Worm (Caenorhabditis elegans): ENCODE data around the gene F20C5.6.

DNA sequence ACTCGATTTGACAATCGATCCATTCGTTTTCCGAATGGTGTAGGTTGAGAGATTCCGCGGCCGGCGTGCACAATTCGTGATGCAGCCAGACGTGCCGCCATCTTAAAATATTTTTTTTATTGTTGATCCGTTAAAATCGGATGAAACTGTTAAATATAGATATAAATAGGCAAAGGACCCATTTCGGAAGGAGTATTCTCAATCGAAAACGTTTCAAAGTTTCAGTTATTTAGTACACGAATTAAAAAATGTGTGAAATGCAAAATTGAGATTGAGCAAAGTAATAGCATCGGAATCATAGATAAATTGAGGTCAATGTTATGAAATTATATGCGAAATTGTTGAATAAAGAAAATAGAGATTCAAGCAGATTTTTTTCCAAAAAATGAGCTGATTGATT lies 33.1 kb downstream of the F20C5.6 start, which contains the start of gene mrps-33:
- no peak for TF ChIP-seq ceh-82 (tag; optimal IDR thresholded peaks at IDR 0.05)
- TF ChIP-seq ceh-9 (tag; optimal IDR thresholded peaks at IDR 0.05) = no peak
- TF ChIP-seq nhr-237 (tag; optimal IDR thresholded peaks at IDR 0.05) = no peak
- no peak for TF ChIP-seq lin-15B (tag; optimal IDR thresholded peaks at IDR 0.05)
- no peak for TF ChIP-seq unc-62 (GFP tag; optimal IDR thresholded peaks at IDR 0.05)
- TF ChIP-seq elt-3 (tag; optimal IDR thresholded peaks at IDR 0.05) = no peak
- no peak for TF ChIP-seq nhr-28 (tag; optimal IDR thresholded peaks at IDR 0.05)

Data from whole organism, L3 larva.